Worm (Caenorhabditis elegans): Measurements from ENCODE around the gene col-75.

DNA sequence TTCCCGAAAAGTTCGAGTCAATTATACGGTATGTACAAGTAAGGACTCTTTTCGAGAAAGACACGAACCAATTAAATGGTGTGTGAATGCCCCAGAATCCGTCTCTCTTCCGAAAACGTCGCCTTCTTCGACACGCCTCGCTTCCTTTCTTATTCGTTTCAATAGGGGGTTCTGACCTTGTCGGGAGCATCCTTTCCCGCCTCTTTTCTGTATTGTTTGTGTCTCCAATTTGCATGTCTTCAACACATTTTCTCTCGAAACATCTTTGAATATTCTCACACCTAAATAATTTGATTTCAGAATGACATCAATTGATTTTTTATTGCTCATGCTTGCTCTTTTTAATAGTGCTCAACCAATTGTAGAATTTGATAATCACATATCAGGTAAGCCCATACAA is 15.0 kb downstream of the col-75 start, which contains the start of gene cutl-16:
- TF ChIP-seq vab-15 (tag; optimal IDR thresholded peaks at IDR 0.05) (no peak), snpc-4 (tag; optimal IDR thresholded peaks at IDR 0.05) (no peak), nhr-237 (tag; optimal IDR thresholded peaks at IDR 0.05) (no peak), blmp-1 (tag; optimal IDR thresholded peaks at IDR 0.05) (no peak), grh-1 (GFP tag; IDR thresholded peaks at IDR 0.05) (no peak), dpl-1 (GFP tag; optimal IDR thresholded peaks at IDR 0.05) (no peak), efl-1 (optimal IDR thresholded peaks at IDR 0.05) (no peak), efl-1 (GFP tag; optimal IDR thresholded peaks at IDR 0.05 in 1 of 2) (no peak), unc-62 (GFP tag; optimal IDR thresholded peaks at IDR 0.05) (no peak), zip-4 (GFP tag; optimal IDR thresholded peaks at IDR 0.05) (no peak), ceh-82 (tag; optimal IDR thresholded peaks at IDR 0.05) (no peak)
